Fruit fly (Drosophila melanogaster) whole organism, wandering third instar larva: ENCODE results near the gene ATPsynG.

Experiments
- CG32264 ChIP-seq: fragments of 200-800 bp; sonication (Bioruptor generic); optimal IDR thresholded peaks from 2 replicates; lab custom pipeline; 2016; ENCODE audit warnings: missing biosample characterization, missing genetic modification characterization
- Hr78 ChIP-seq: fragments of >200 bp; optimal IDR thresholded peaks from 2 replicates; lab custom pipeline; 2017; ENCODE audit warnings: missing biosample characterization, missing genetic modification characterization
- br ChIP-seq: fragments of 200-800 bp; sonication (Bioruptor generic); optimal IDR thresholded peaks from 2 replicates; lab custom pipeline; 2016; ENCODE audit warnings: missing biosample characterization, missing genetic modification characterization
- dsf ChIP-seq: sonication (Bioruptor generic); optimal IDR thresholded peaks from 2 replicates; lab custom pipeline; 2016; ENCODE audit warnings: missing biosample characterization, missing genetic modification characterization, borderline replicate concordance
- fru ChIP-seq: fragments of 200-800 bp; sonication (Bioruptor generic); optimal IDR thresholded peaks from 3 replicates; lab custom pipeline; 2016; ENCODE audit warnings: missing biosample characterization, mild to moderate bottlenecking, missing genetic modification characterization
- h ChIP-seq: fragments of 200-800 bp; sonication (Bioruptor generic); optimal IDR thresholded peaks from 3 replicates; lab custom pipeline; 2016; ENCODE audit warnings: missing biosample characterization, mild to moderate bottlenecking, missing genetic modification characterization
- jim ChIP-seq: fragments of 175-275, 200-325 bp; sonication (Bioruptor generic); optimal IDR thresholded peaks from 2 replicates; lab custom pipeline; 2016; ENCODE audit warnings: missing biosample characterization, mild to moderate bottlenecking, missing genetic modification characterization
- pan ChIP-seq: fragments of >200 bp; optimal IDR thresholded peaks from 2 replicates; lab custom pipeline; 2017
- psq ChIP-seq: fragments of 200-800 bp; sonication (Bioruptor generic); optimal IDR thresholded peaks from 3 replicates; lab custom pipeline; 2017; ENCODE audit warnings: missing biosample characterization, mild to moderate bottlenecking, missing genetic modification characterization, moderate library complexity
- sage ChIP-seq: fragments of 200-800 bp; sonication (Bioruptor generic); optimal IDR thresholded peaks from 2 replicates; lab custom pipeline; 2016; ENCODE audit warnings: missing biosample characterization, mild to moderate bottlenecking, missing genetic modification characterization
- sv ChIP-seq: fragments of 200-800 bp; sonication (Bioruptor generic); optimal IDR thresholded peaks from 3 replicates; lab custom pipeline; 2016; ENCODE audit warnings: missing biosample characterization, missing genetic modification characterization
- usp ChIP-seq: fragments of >200 bp; optimal IDR thresholded peaks from 2 replicates; lab custom pipeline; 2017; ENCODE audit warnings: missing biosample characterization, missing genetic modification characterization

DNA sequence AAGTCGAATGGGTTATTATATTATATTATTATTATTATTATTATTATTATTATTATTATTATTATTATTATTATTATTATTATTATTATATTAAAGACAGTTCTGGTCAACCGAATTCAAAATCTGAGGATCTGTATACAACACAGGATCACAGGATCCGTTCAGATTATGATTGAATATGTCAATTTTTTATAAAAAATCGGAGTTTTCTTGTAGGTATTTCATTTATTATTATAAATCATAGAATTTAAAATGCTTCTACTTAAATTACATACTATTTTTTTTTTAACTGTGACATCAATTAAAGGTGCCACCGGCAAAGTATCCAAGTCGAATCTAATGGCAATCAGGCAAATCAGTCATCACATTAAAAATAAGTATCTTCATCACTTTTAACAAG is 40.5 kb upstream of the ATPsynG start, which contains the start of gene CG14913:
- TF ChIP-seq CG32264 (GFP tag; lab: Kevin White, UChicago) (no peak), br (GFP tag; lab: Kevin White, UChicago) (no peak), sv (GFP tag; lab: Kevin White, UChicago) (no peak), usp (GFP tag; lab: Kevin White, UChicago) (no peak), jim (GFP tag; lab: Kevin White, UChicago) (no peak), Hr78 (GFP tag; lab: Kevin White, UChicago) (no peak), fru (no peak), h (GFP tag; lab: Kevin White, UChicago) (no peak), sage (GFP tag; lab: Kevin White, UChicago) (no peak), psq (GFP tag; lab: Kevin White, UChicago) (no peak), pan (lab: Kevin White, UChicago) (no peak), dsf (GFP tag; lab: Kevin White, UChicago) (no peak)
